Fruit fly (Drosophila melanogaster): Measurements from ENCODE around the gene hng3.

The hng3 gene

DNA sequence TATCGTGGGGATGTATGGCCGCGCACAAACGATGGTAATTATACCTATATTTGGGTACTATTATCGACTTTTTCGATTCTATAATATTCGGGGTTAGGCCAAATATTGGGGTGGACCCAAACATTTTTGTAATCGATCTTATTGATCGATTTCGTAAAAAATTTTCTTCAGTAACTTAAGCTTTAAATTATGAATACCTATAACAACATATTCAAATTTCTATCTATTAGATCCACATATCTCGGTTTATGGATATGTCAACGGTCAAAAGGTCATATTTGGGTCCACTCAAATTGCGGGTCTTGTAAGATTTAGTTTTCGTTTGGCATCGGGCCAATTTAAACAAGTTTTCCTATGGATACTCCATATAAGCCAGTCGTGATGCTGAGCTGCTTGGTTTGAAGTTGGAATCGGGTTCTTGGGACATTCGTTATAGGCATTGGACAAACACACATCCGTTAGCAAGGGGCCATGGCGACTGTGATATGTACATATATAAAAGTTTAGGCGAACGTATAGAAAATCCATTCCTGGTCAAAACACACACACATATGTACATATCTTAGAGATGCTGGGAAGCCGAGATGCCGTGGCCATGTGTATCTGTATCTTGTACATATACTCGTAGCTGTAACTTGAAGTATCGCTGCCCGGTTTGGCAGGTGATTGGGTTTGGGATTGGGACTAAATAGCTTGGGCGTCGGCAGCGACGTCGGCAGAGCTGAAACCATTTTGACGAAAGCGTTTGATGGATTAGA is 55.0 kb downstream of the hng3 start (continued):
- TF ChIP-seq Hsf (GFP tag; optimal IDR thresholded peaks at IDR 0.05) = peak; percentile 62
- peak; percentile 24 for TF ChIP-seq CG7928 (GFP tag; optimal IDR thresholded peaks at IDR 0.05)
- no peak for TF ChIP-seq nom (GFP tag; optimal IDR thresholded peaks at IDR 0.05)
- peak; percentile 38 for TF ChIP-seq tin (GFP tag; optimal IDR thresholded peaks at IDR 0.05)
- no peak for TF ChIP-seq CG4360 (GFP tag; IDR thresholded peaks at IDR 0.05)
- TF ChIP-seq BEAF-32 (GFP tag; optimal IDR thresholded peaks at IDR 0.05) = no peak
- TF ChIP-seq nerfin-1 (tag; optimal IDR thresholded peaks at IDR 0.05) = peak; percentile 20
- no peak for TF ChIP-seq Hmx (GFP tag; optimal IDR thresholded peaks at IDR 0.05)
- TF ChIP-seq schlank (tag; optimal IDR thresholded peaks at IDR 0.05) = no peak
- TF ChIP-seq Lpt (GFP tag; optimal IDR thresholded peaks at IDR 0.05) = no peak
- no peak for TF ChIP-seq CG5953 (GFP tag; IDR thresholded peaks at IDR 0.05)
- TF ChIP-seq CG13624 (GFP tag; optimal IDR thresholded peaks at IDR 0.05) = peak; percentile 27
- no peak for TF ChIP-seq knrl (GFP tag; IDR thresholded peaks at IDR 0.05; ENCODE audit: partially characterized antibody)
- peak; percentile 61 for TF ChIP-seq scrt (GFP tag; optimal IDR thresholded peaks at IDR 0.05)
- no peak for TF ChIP-seq chn (GFP tag; optimal IDR thresholded peaks at IDR 0.05)
- no peak for TF ChIP-seq CG8089 (GFP tag; optimal IDR thresholded peaks at IDR 0.05)
- TF ChIP-seq Atf-2 (GFP tag; optimal IDR thresholded peaks at IDR 0.05) = peak; percentile 8
- no peak for TF ChIP-seq Dip2 (GFP tag; IDR thresholded peaks at IDR 0.05)
- no peak for TF ChIP-seq CG17186 (GFP tag; optimal IDR thresholded peaks at IDR 0.05)
- TF ChIP-seq CG14441 (GFP tag; IDR thresholded peaks at IDR 0.05) = 0 out of 2 replicates have a peak, but pooled peaks have one; percentile 30
- no peak for TF ChIP-seq CG1647 (GFP tag; optimal IDR thresholded peaks at IDR 0.05)
- TF ChIP-seq zf30C (GFP tag; optimal IDR thresholded peaks at IDR 0.05) = no peak
- TF ChIP-seq slbo (GFP tag; IDR thresholded peaks at IDR 0.05) = peak; percentile 47
- peak; percentile 61 for TF ChIP-seq HHEX (GFP tag; optimal IDR thresholded peaks at IDR 0.05)
- no peak for TF ChIP-seq jumu (GFP tag; optimal IDR thresholded peaks at IDR 0.05)
- TF ChIP-seq CG15011 (GFP tag; optimal IDR thresholded peaks at IDR 0.05) = peak; percentile 38
- TF ChIP-seq CG6272 (GFP tag; IDR thresholded peaks at IDR 0.05) = no peak
- peak; percentile 40; the same call in 1 of the 2 replicates for TF ChIP-seq seq (GFP tag; IDR thresholded peaks at IDR 0.05)
- peak; percentile 65 for TF ChIP-seq CG7839 (tag; optimal IDR thresholded peaks at IDR 0.05)
- TF ChIP-seq tgo (GFP tag; IDR thresholded peaks at IDR 0.05) = peak; percentile 38; the same call in 1 of the 3 replicates
- peak; percentile 36 for TF ChIP-seq CG9817 (tag; optimal IDR thresholded peaks at IDR 0.05)
- TF ChIP-seq fd96Cb (tag; optimal IDR thresholded peaks at IDR 0.05) = peak; percentile 54
- peak; percentile 59 for TF ChIP-seq CG10979 (tag; optimal IDR thresholded peaks at IDR 0.05)
- no peak for TF ChIP-seq zen2 (GFP tag; IDR thresholded peaks at IDR 0.05; ENCODE audit: partially characterized antibody)
- TF ChIP-seq CG12071 (GFP tag; optimal IDR thresholded peaks at IDR 0.05) = peak; percentile 61
- TF ChIP-seq Abd-B (GFP tag; optimal IDR thresholded peaks at IDR 0.05) = no peak
- no peak for TF ChIP-seq dimm (GFP tag; IDR thresholded peaks at IDR 0.05)
- TF ChIP-seq MTF-1 (GFP tag; optimal IDR thresholded peaks at IDR 0.05; ENCODE audit: borderline replicate concordance) = peak; percentile 40
- peak; percentile 24 for TF ChIP-seq Ssrp (tag; optimal IDR thresholded peaks at IDR 0.05)
- peak; percentile 31 for TF ChIP-seq Spps (tag; optimal IDR thresholded peaks at IDR 0.05)
- TF ChIP-seq gem (tag; optimal IDR thresholded peaks at IDR 0.05) = peak; percentile 84
- peak; percentile 75 for TF ChIP-seq CG18599 (GFP tag; optimal IDR thresholded peaks at IDR 0.05)
- TF ChIP-seq D19A (tag; optimal IDR thresholded peaks at IDR 0.05) = peak; percentile 58
- TF ChIP-seq Dll (GFP tag; IDR thresholded peaks at IDR 0.05; ENCODE audit: partially characterized antibody) = no peak
- peak; percentile 8 for TF ChIP-seq CrebB (tag; optimal IDR thresholded peaks at IDR 0.05)
- TF ChIP-seq sens (GFP tag) = peak; percentile 91
- no peak for TF ChIP-seq p53 (GFP tag; optimal IDR thresholded peaks at IDR 0.05)
- TF ChIP-seq CG4282 (GFP tag; optimal IDR thresholded peaks at IDR 0.05) = peak; percentile 1
- peak; percentile 76 for TF ChIP-seq CG3281 (GFP tag; optimal IDR thresholded peaks at IDR 0.05)

Measured in whole organism, embryonic.